Fruit fly (Drosophila melanogaster): ENCODE measurements around the gene CG2983.

The CG2983 gene

dm6 chr2L:2872968-2873728 lies 25.7 kb downstream of the CG2983 start (continued):
- TF ChIP-seq fd102C (GFP tag; optimal IDR thresholded peaks at IDR 0.05) (no peak), CG4707 (GFP tag; optimal IDR thresholded peaks at IDR 0.05) (no peak), Sox100B (GFP tag; optimal IDR thresholded peaks at IDR 0.05) (peak; percentile 26), CG12219 (GFP tag; optimal IDR thresholded peaks at IDR 0.05) (no peak), fd96Cb (tag; optimal IDR thresholded peaks at IDR 0.05) (no peak), Bdp1 (GFP tag; optimal IDR thresholded peaks at IDR 0.05) (no peak), CG17829 (tag; optimal IDR thresholded peaks at IDR 0.05) (no peak), oc (tag; optimal IDR thresholded peaks at IDR 0.05) (no peak), Lpt (GFP tag; optimal IDR thresholded peaks at IDR 0.05) (no peak), Adf1 (GFP tag; IDR thresholded peaks at IDR 0.05) (no peak), aop (GFP tag; IDR thresholded peaks at IDR 0.05) (no peak), CG32532 (GFP tag; IDR thresholded peaks at IDR 0.05) (peak; percentile 49), Hr3 (GFP tag; optimal IDR thresholded peaks at IDR 0.05) (no peak), CG7839 (tag; optimal IDR thresholded peaks at IDR 0.05) (peak; percentile 29), vnd (GFP tag; IDR thresholded peaks at IDR 0.05; ENCODE audit: partially characterized antibody) (no peak), kah (GFP tag; optimal IDR thresholded peaks at IDR 0.05) (peak; percentile 13), bab2 (GFP tag; optimal IDR thresholded peaks at IDR 0.05) (no peak), CG12391 (tag; optimal IDR thresholded peaks at IDR 0.05) (no peak), CG31224 (GFP tag; IDR thresholded peaks at IDR 0.05) (no peak), unc-4 (GFP tag; IDR thresholded peaks at IDR 0.05; ENCODE audit: partially characterized antibody) (no peak), CG13894 (tag; optimal IDR thresholded peaks at IDR 0.05) (no peak), CG3995 (GFP tag; optimal IDR thresholded peaks at IDR 0.05) (no peak), CG17359 (tag; optimal IDR thresholded peaks at IDR 0.05) (no peak), CG15073 (GFP tag; optimal IDR thresholded peaks at IDR 0.05) (no peak), CG8359 (GFP tag; optimal IDR thresholded peaks at IDR 0.05; ENCODE audit: borderline replicate concordance) (no peak), CG10366 (GFP tag; IDR thresholded peaks at IDR 0.05) (peak; percentile 33), CG18619 (GFP tag; optimal IDR thresholded peaks at IDR 0.05) (no peak), Ada2b (GFP tag; IDR thresholded peaks at IDR 0.05) (no peak), CG2116 (GFP tag; optimal IDR thresholded peaks at IDR 0.05) (no peak), CG10321 (GFP tag; IDR thresholded peaks at IDR 0.05) (no peak), run (tag; optimal IDR thresholded peaks at IDR 0.05) (no peak), cato (GFP tag; optimal IDR thresholded peaks at IDR 0.05; ENCODE audit: borderline replicate concordance) (no peak), CG17802 (tag; optimal IDR thresholded peaks at IDR 0.05) (no peak), ham (GFP tag; IDR thresholded peaks at IDR 0.05) (no peak), Ets65A (GFP tag) (peak; percentile 77), CG2129 (GFP tag; IDR thresholded peaks at IDR 0.05; ENCODE audit: partially characterized antibody) (no peak), HLH3B (GFP tag; IDR thresholded peaks at IDR 0.05) (0 out of 2 replicates have a peak, but pooled peaks have one; percentile 34), CG2199 (GFP tag; IDR thresholded peaks at IDR 0.05) (no peak), Taf1 (GFP tag; IDR thresholded peaks at IDR 0.05) (peak; percentile 31; the same call in 1 of the 2 replicates), CG16815 (GFP tag; optimal IDR thresholded peaks at IDR 0.05) (no peak), Atf6 (GFP tag; IDR thresholded peaks at IDR 0.05) (no peak), inv (GFP tag; IDR thresholded peaks at IDR 0.05; ENCODE audit: partially characterized antibody) (no peak), gce (GFP tag; IDR thresholded peaks at IDR 0.05) (no peak), CG18764 (GFP tag; optimal IDR thresholded peaks at IDR 0.05) (no peak), chn (GFP tag; optimal IDR thresholded peaks at IDR 0.05) (no peak), so (GFP tag; IDR thresholded peaks at IDR 0.05) (no peak), MESR4 (GFP tag; optimal IDR thresholded peaks at IDR 0.05) (no peak), bsh (GFP tag; optimal IDR thresholded peaks at IDR 0.05) (no peak), CG33557 (GFP tag; optimal IDR thresholded peaks at IDR 0.05) (no peak)

Measured in whole organism, embryonic.